Worm (Caenorhabditis elegans) whole organism, late embryonic: ENCODE measurements around the gene str-196.

Experiments
- F13H6.1 ChIP-seq: sonication (generic microtip); optimal IDR thresholded peaks from 2 replicates; lab custom pipeline; 2016; ENCODE audit warnings: missing genetic modification characterization, missing compliant biosample characterization
- Y22D7AL.16 ChIP-seq: sonication (generic microtip); optimal IDR thresholded peaks from 2 replicates; lab custom pipeline; 2016; ENCODE audit warnings: missing genetic modification characterization, missing compliant biosample characterization
- ama-1 ChIP-seq: fragments of 150-350 bp; optimal IDR thresholded peaks from 2 replicates; lab custom pipeline; 2014
- ceh-18 ChIP-seq: sonication (generic microtip); optimal IDR thresholded peaks from 2 replicates; lab custom pipeline; 2016; ENCODE audit warnings: missing genetic modification characterization, missing compliant biosample characterization
- ceh-48 ChIP-seq: sonication (generic microtip); optimal IDR thresholded peaks from 2 replicates; lab custom pipeline; 2016; ENCODE audit warnings: missing genetic modification characterization, inconsistent platforms, missing compliant biosample characterization
- fkh-6 ChIP-seq: sonication (generic microtip); optimal IDR thresholded peaks from 2 replicates; lab custom pipeline; 2016; ENCODE audit warnings: missing genetic modification characterization, missing compliant biosample characterization
- nfya-1 ChIP-seq: sonication (generic microtip); optimal IDR thresholded peaks from 2 replicates; lab custom pipeline; 2017; ENCODE audit warnings: missing genetic modification characterization, mild to moderate bottlenecking, missing compliant biosample characterization, antibody characterized with exemption, moderate library complexity
- pqm-1 ChIP-seq: sonication (generic microtip); optimal IDR thresholded peaks from 2 replicates; lab custom pipeline; 2016; ENCODE audit warnings: missing genetic modification characterization, missing compliant biosample characterization
- unc-55 ChIP-seq: sonication (generic microtip); optimal IDR thresholded peaks from 2 replicates; lab custom pipeline; 2017; ENCODE audit warnings: missing biosample characterization, missing genetic modification reagents, missing genetic modification characterization

ce11 chrV:519445-519844 lies 27.9 kb downstream of the str-196 start, which contains the start of gene nhr-210:
- TF ChIP-seq ama-1 (lab: Kevin White, UChicago) = no peak
- no peak for TF ChIP-seq Y22D7AL.16 (tag; lab: Kevin White, UChicago)
- TF ChIP-seq fkh-6 (tag; lab: Kevin White, UChicago) = no peak
- no peak for TF ChIP-seq ceh-48 (tag; lab: Kevin White, UChicago)
- no peak for TF ChIP-seq unc-55 (GFP tag; lab: Kevin White, UChicago)
- TF ChIP-seq pqm-1 (tag; lab: Kevin White, UChicago) = no peak
- TF ChIP-seq F13H6.1 (tag; lab: Kevin White, UChicago) = no peak
- no peak for TF ChIP-seq nfya-1
- no peak for TF ChIP-seq ceh-18 (tag; lab: Kevin White, UChicago)
